Worm (Caenorhabditis elegans) whole organism, L1 larva: Measurements from ENCODE around the gene T01D1.8.

Experiments
- C34B4.2 ChIP-seq: sonication (generic microtip); optimal IDR thresholded peaks from 2 replicates; lab custom pipeline; 2017; ENCODE audit warnings: mild to moderate bottlenecking, missing genetic modification characterization, missing compliant biosample characterization
- isw-1 ChIP-seq: fragments of 200-800 bp; sonication (Bioruptor generic); IDR thresholded peaks from 2 replicates; pipeline ENCODE4 v1.3.6; 2022; ENCODE audit warnings: missing genetic modification characterization, missing compliant biosample characterization
- nhr-76 ChIP-seq: sonication (generic microtip); optimal IDR thresholded peaks from 2 replicates; lab custom pipeline; 2017; ENCODE audit warnings: missing biosample characterization, missing genetic modification characterization
- skn-1 ChIP-seq: fragments of 150-350 bp; optimal IDR thresholded peaks from 2 replicates; lab custom pipeline; 2014; ENCODE audit warnings: missing biosample characterization, missing genetic modification characterization

DNA sequence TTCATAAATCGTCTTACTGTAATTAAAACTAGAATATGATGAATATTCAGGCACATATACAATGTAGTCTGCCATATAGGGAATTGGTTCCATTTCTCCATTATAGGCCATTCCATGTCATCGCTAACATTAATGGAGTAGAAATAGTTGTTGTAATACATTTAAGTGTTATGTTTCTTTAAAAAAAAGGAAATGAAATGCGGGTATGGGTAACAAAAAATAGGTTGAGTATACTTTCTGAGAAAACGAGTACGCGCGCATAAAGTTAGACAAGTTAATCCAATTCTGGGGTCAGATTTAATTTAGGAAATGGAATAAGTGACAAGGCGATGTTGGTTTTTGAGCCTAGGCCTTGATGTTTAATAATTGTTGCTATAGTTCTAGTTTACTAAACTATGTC is 12.9 kb upstream of the T01D1.8 start, which contains the start of gene T01D1.7:
- TF ChIP-seq nhr-76 (tag; lab: Kevin White, UChicago) (no peak), isw-1 (GFP tag; lab: Robert Waterston, UW) (no peak), C34B4.2 (tag; lab: Kevin White, UChicago) (no peak), skn-1 (no peak)
